Worm (Caenorhabditis elegans) whole organism, young adult: ENCODE results near the gene Y37E11AM.4.
A peak's percentile ranks its signal among the peaks of the same experiment; 100 is the strongest.

Source experiments
- B0261.1 ChIP-seq: sonication (generic microtip); optimal IDR thresholded peaks from 2 replicates; lab custom pipeline; 2016; ENCODE audit warnings: mild to moderate bottlenecking, missing genetic modification characterization, moderate library complexity, missing compliant biosample characterization
- C17E4.6 ChIP-seq: fragments of 200-800 bp; sonication (Bioruptor generic); IDR thresholded peaks from 2 replicates; pipeline ENCODE4 v1.3.6; 2022; ENCODE audit warnings: missing genetic modification reagents, missing genetic modification characterization, missing compliant biosample characterization
- F10E7.11 ChIP-seq: sonication (generic microtip); optimal IDR thresholded peaks from 2 replicates; lab custom pipeline; 2017; ENCODE audit warnings: mild to moderate bottlenecking, missing genetic modification characterization, moderate library complexity, missing compliant biosample characterization
- F22D6.2 ChIP-seq: sonication (generic microtip); optimal IDR thresholded peaks from 2 replicates; lab custom pipeline; 2016; ENCODE audit warnings: mild to moderate bottlenecking, missing genetic modification characterization, missing compliant biosample characterization
- F37B4.10 ChIP-seq: fragments of 200-800 bp; sonication (Bioruptor generic); IDR thresholded peaks from 2 replicates; pipeline ENCODE4 v1.3.6; 2022; ENCODE audit warnings: missing genetic modification characterization, missing compliant biosample characterization
- F52B5.7 ChIP-seq: sonication (generic microtip); optimal IDR thresholded peaks from 2 replicates; lab custom pipeline; 2016; ENCODE audit warnings: mild to moderate bottlenecking, missing genetic modification characterization, missing compliant biosample characterization
- F55B11.4 ChIP-seq: sonication (generic microtip); optimal IDR thresholded peaks from 2 replicates; lab custom pipeline; 2016; ENCODE audit warnings: missing compliant biosample characterization, missing genetic modification characterization, borderline replicate concordance; ENCODE audit not compliant: insufficient read depth
- F57C9.4 ChIP-seq: sonication (generic microtip); optimal IDR thresholded peaks from 2 replicates; lab custom pipeline; 2017; ENCODE audit warnings: mild to moderate bottlenecking, missing genetic modification characterization, missing compliant biosample characterization
- Y95B8A.8 ChIP-seq: fragments of 200-800 bp; sonication (Bioruptor generic); IDR thresholded peaks from 2 replicates; pipeline ENCODE4 v1.3.6; 2022; ENCODE audit warnings: missing genetic modification reagents, missing genetic modification characterization, missing compliant biosample characterization
- akir-1 ChIP-seq: fragments of 200-800 bp; sonication (Bioruptor generic); optimal IDR thresholded peaks from 2 replicates; lab custom pipeline; 2018; ENCODE audit warnings: mild to moderate bottlenecking, missing genetic modification characterization, moderate library complexity, missing compliant biosample characterization
- aptf-3 ChIP-seq: fragments of 200-800 bp; sonication (Bioruptor generic); IDR thresholded peaks from 2 replicates; pipeline ENCODE4 v1.3.6; 2022; ENCODE audit warnings: missing genetic modification characterization, missing compliant biosample characterization
- athp-1 ChIP-seq: sonication (generic microtip); optimal IDR thresholded peaks from 2 replicates; lab custom pipeline; 2017; ENCODE audit warnings: mild to moderate bottlenecking, missing genetic modification characterization, missing compliant biosample characterization
- bed-1 ChIP-seq: fragments of 200-800 bp; sonication (Bioruptor generic); IDR thresholded peaks from 2 replicates; pipeline ENCODE4 v1.3.6; 2022; ENCODE audit warnings: missing genetic modification reagents, missing genetic modification characterization, missing compliant biosample characterization
- cebp-2 ChIP-seq: fragments of 200-800 bp; sonication (Bioruptor generic); IDR thresholded peaks from 2 replicates; pipeline ENCODE4 v1.3.6; 2022; ENCODE audit warnings: missing genetic modification characterization, missing compliant biosample characterization
- ceh-40 ChIP-seq: fragments of 200-800 bp; sonication (Bioruptor generic); IDR thresholded peaks from 2 replicates; pipeline ENCODE4 v1.3.6; 2022; ENCODE audit warnings: missing genetic modification characterization, missing compliant biosample characterization
- die-1 ChIP-seq: sonication (generic microtip); optimal IDR thresholded peaks from 2 replicates; lab custom pipeline; 2016; ENCODE audit warnings: missing genotype, mild to moderate bottlenecking, missing genetic modification characterization, missing compliant biosample characterization
- dox-1 ChIP-seq: fragments of 200-800 bp; sonication (Bioruptor generic); IDR thresholded peaks from 2 replicates; pipeline ENCODE4 v1.3.6; 2022; ENCODE audit warnings: missing genetic modification reagents, missing genetic modification characterization, missing compliant biosample characterization
- gei-17 ChIP-seq: fragments of 200-800 bp; sonication (Bioruptor generic); optimal IDR thresholded peaks from 2 replicates; lab custom pipeline; 2018; ENCODE audit warnings: mild to moderate bottlenecking, missing genetic modification characterization, missing compliant biosample characterization
- him-1 ChIP-seq: sonication (generic microtip); optimal IDR thresholded peaks from 2 replicates; lab custom pipeline; 2016; ENCODE audit warnings: missing genotype, missing genetic modification reagents, missing genetic modification characterization, missing compliant biosample characterization
- hmg-1.2 ChIP-seq: fragments of 200-800 bp; sonication (Bioruptor generic); IDR thresholded peaks from 2 replicates; pipeline ENCODE4 v1.3.6; 2022; ENCODE audit warnings: missing genetic modification reagents, missing genetic modification characterization, missing compliant biosample characterization
- hrde-1 ChIP-seq: sonication (generic microtip); optimal IDR thresholded peaks from 2 replicates; lab custom pipeline; 2016; ENCODE audit warnings: missing genetic modification characterization, mild to moderate bottlenecking, missing compliant biosample characterization, moderate library complexity, missing genotype, missing genetic modification reagents, borderline replicate concordance
- hsf-1 ChIP-seq: fragments of 200-800 bp; sonication (Bioruptor generic); IDR thresholded peaks from 2 replicates; pipeline ENCODE4 v1.3.6; 2022; ENCODE audit warnings: missing genetic modification reagents, missing genetic modification characterization, missing compliant biosample characterization
- madf-6 ChIP-seq: fragments of 200-800 bp; sonication (Bioruptor generic); IDR thresholded peaks from 2 replicates; pipeline ENCODE4 v1.3.6; 2022; ENCODE audit warnings: missing genetic modification reagents, missing genetic modification characterization, missing compliant biosample characterization
- madf-8 ChIP-seq: fragments of 200-800 bp; sonication (Bioruptor generic); conservative IDR thresholded peaks from 2 replicates; pipeline ENCODE4 v1.3.6; 2022; ENCODE audit warnings: missing genetic modification reagents, missing genetic modification characterization, missing compliant biosample characterization
- mcd-1 ChIP-seq: fragments of 200-800 bp; sonication (Bioruptor generic); IDR thresholded peaks from 2 replicates; pipeline ENCODE4 v1.3.6; 2022; ENCODE audit warnings: missing genetic modification reagents, missing genetic modification characterization, missing compliant biosample characterization
- nfyb-1 ChIP-seq: fragments of 200-800 bp; sonication (Bioruptor generic); IDR thresholded peaks from 2 replicates; pipeline ENCODE4 v1.3.6; 2022; ENCODE audit warnings: missing genetic modification reagents, missing genetic modification characterization, missing compliant biosample characterization
- nhr-120 ChIP-seq: fragments of 200-800 bp; sonication (Bioruptor generic); IDR thresholded peaks from 2 replicates; pipeline ENCODE4 v1.3.6; 2022; ENCODE audit warnings: missing genetic modification characterization, missing compliant biosample characterization
- nhr-27 ChIP-seq: fragments of 200-800 bp; sonication (Bioruptor generic); optimal IDR thresholded peaks from 2 replicates; lab custom pipeline; 2018; ENCODE audit warnings: mild to moderate bottlenecking, missing genetic modification characterization, moderate library complexity, missing compliant biosample characterization
- rcor-1 ChIP-seq: fragments of 200-800 bp; sonication (Bioruptor generic); IDR thresholded peaks from 2 replicates; pipeline ENCODE4 v1.3.6; 2022; ENCODE audit warnings: missing genetic modification reagents, missing genetic modification characterization, missing compliant biosample characterization
- rpc-1 ChIP-seq, 2 experiments: fragments of 150-350 bp in 1 of 2; sonication (generic microtip) in 1 of 2; optimal IDR thresholded peaks; 2 replicates each; lab custom pipeline; 2014 to 2018; ENCODE audit warnings: missing biosample characterization in 1 of 2, missing genetic modification characterization in 1 of 2, missing genetic modification reagents in 1 of 2, missing genotype in 1 of 2
- sptf-2 ChIP-seq: fragments of 200-800 bp; sonication (Bioruptor generic); optimal IDR thresholded peaks from 2 replicates; lab custom pipeline; 2018; ENCODE audit warnings: mild to moderate bottlenecking, missing genetic modification characterization, missing compliant biosample characterization
- tbp1 ChIP-seq: fragments of 200-800 bp; sonication (Bioruptor generic); optimal IDR thresholded peaks from 2 replicates; lab custom pipeline; 2018; ENCODE audit warnings: mild to moderate bottlenecking, missing genetic modification characterization, missing compliant biosample characterization
- tlf-1 ChIP-seq: fragments of 200-800 bp; sonication (Bioruptor generic); optimal IDR thresholded peaks from 2 replicates; lab custom pipeline; 2018; ENCODE audit warnings: mild to moderate bottlenecking, missing genetic modification characterization, missing compliant biosample characterization
- unc-130 ChIP-seq: sonication (generic microtip); optimal IDR thresholded peaks from 2 replicates; lab custom pipeline; 2016; ENCODE audit warnings: missing genetic modification reagents, missing genetic modification characterization, missing compliant biosample characterization
- xnd-1 ChIP-seq: sonication (generic microtip); optimal IDR thresholded peaks from 2 replicates; lab custom pipeline; 2016; ENCODE audit warnings: missing genotype, missing genetic modification reagents, missing genetic modification characterization, missing compliant biosample characterization
- ztf-18 ChIP-seq: sonication (generic microtip); optimal IDR thresholded peaks from 2 replicates; lab custom pipeline; 2016; ENCODE audit warnings: missing genotype, mild to moderate bottlenecking, missing genetic modification characterization, missing compliant biosample characterization
- ztf-28 ChIP-seq: fragments of 200-800 bp; sonication (Bioruptor generic); IDR thresholded peaks from 2 replicates; pipeline ENCODE4 v1.3.6; 2022; ENCODE audit warnings: missing genetic modification reagents, missing genetic modification characterization, missing compliant biosample characterization

Gene Y37E11AM.4

DNA sequence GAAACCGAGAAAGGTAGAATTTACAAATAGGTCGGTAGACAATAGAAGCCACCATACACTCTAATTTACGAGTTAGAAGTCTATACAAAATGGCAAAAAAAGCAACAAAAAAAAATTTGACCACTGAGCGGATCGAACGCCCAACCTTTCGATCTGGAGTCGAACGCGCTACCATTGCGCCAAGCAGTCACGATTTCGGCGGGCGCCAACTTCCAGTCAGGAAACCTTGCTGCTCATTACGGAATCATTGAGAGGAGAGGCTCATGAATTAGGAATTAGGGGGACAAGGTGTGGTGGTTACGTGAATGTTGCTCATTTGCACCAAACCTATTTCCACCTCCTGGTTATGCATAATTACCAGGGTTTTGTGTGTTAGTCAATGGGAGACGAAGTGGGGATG is 40.8 kb downstream of the Y37E11AM.4 start:
- no peak for TF ChIP-seq ztf-28
- TF ChIP-seq gei-17 (GFP tag; lab: Kevin White, UChicago), result no peak
- no peak for TF ChIP-seq cebp-2
- no peak for TF ChIP-seq hrde-1 (tag; lab: Kevin White, UChicago)
- no peak for TF ChIP-seq xnd-1
- no peak for TF ChIP-seq ceh-40
- peak; percentile 27; the same call in 1 of the 2 replicates for TF ChIP-seq hmg-1.2 (GFP tag; lab: Robert Waterston, UW)
- TF ChIP-seq akir-1 (GFP tag; lab: Kevin White, UChicago), result no peak
- no peak for TF ChIP-seq sptf-2 (GFP tag; lab: Kevin White, UChicago)
- TF ChIP-seq C17E4.6 (GFP tag; lab: Robert Waterston, UW), result no peak
- no peak for TF ChIP-seq unc-130
- peak; percentile 41 for TF ChIP-seq rpc-1 (optimal IDR thresholded peaks at IDR 0.05; lab: Kevin White, UChicago)
- peak; percentile 68 for TF ChIP-seq rpc-1 (tag; optimal IDR thresholded peaks at IDR 0.05; lab: Kevin White, UChicago)
- TF ChIP-seq B0261.1 (tag; lab: Kevin White, UChicago), result peak; percentile 63
- TF ChIP-seq nhr-27, result no peak
- no peak for TF ChIP-seq athp-1 (tag; lab: Kevin White, UChicago)
- TF ChIP-seq F10E7.11 (tag; lab: Kevin White, UChicago), result no peak
- TF ChIP-seq die-1 (tag; lab: Kevin White, UChicago), result no peak
- TF ChIP-seq aptf-3 (GFP tag; lab: Robert Waterston, UW), result no peak
- no peak for TF ChIP-seq dox-1 (GFP tag; lab: Robert Waterston, UW)
- TF ChIP-seq him-1, result no peak
- TF ChIP-seq tbp1 (GFP tag; lab: Kevin White, UChicago), result peak; percentile 85
- TF ChIP-seq F37B4.10 (GFP tag; lab: Robert Waterston, UW), result no peak

DNA sequence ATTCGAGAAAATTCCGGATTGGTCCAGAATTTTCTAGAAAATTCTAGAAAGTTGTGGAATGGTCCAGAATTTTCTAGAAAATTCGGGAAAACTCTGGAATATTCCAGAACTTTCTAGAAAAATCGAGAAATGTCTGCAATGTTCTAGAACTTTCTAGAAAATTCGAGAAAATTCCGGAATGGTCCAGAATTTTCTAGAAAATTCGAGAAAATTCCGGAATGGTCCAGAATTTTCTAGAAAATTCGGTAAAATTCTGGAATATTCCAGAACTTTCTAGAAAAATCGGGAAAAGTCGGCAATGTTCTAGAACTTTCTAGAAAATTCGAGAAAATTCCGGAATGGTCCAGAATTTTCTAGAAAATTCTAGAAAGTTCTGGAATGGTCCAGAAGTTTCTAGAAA is 51.4 kb downstream of the Y37E11AM.4 start:
- TF ChIP-seq hsf-1, result peak; percentile 93

DNA sequence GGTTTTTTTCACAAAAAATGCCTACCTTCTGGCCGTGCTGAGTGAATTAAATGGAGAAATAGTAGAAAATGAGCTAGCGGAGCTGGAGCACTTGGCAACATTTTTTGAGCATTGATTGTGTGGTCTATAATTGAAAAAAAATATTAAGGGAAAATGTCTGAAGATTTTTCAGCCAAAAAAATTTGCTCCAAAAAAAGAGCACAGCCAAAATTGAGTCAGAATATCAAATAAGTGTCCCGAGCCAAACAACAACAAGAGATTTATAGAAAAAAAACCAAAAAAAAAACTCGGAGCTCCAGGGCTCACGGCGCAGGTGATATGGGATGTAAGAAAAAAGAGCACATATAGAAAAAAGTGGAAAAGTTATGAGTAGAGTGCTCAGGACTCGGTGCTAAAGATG is 54.0 kb downstream of the Y37E11AM.4 start, which contains the start of gene fmil-1:
Gene fmil-1 (minus strand): TSS at position 101 of the 400 bp plus-strand sequence.
- TF ChIP-seq Y95B8A.8 (GFP tag; lab: Robert Waterston, UW) (no peak), ztf-18 (tag; lab: Kevin White, UChicago) (no peak), F57C9.4 (tag; lab: Kevin White, UChicago) (no peak), die-1 (tag; lab: Kevin White, UChicago) (no peak), tlf-1 (GFP tag; lab: Kevin White, UChicago) (no peak), gei-17 (GFP tag; lab: Kevin White, UChicago) (no peak), bed-1 (GFP tag; lab: Robert Waterston, UW) (no peak), nfyb-1 (GFP tag; lab: Robert Waterston, UW) (no peak), F55B11.4 (tag; lab: Kevin White, UChicago) (no peak), F37B4.10 (GFP tag; lab: Robert Waterston, UW) (no peak), madf-6 (GFP tag; lab: Robert Waterston, UW) (no peak), cebp-2 (no peak), rpc-1 (optimal IDR thresholded peaks at IDR 0.05; lab: Kevin White, UChicago) (no peak), rpc-1 (tag; optimal IDR thresholded peaks at IDR 0.05; lab: Kevin White, UChicago) (no peak), mcd-1 (GFP tag; lab: Robert Waterston, UW) (no peak), F52B5.7 (tag; lab: Kevin White, UChicago) (no peak), madf-8 (GFP tag; lab: Robert Waterston, UW) (no peak), nhr-120 (no peak), F22D6.2 (tag; lab: Kevin White, UChicago) (no peak), rcor-1 (GFP tag; lab: Robert Waterston, UW) (no peak)
